Fruit fly (Drosophila melanogaster): ENCODE results near the gene Ppm1.

Ppm1 gene

DNA sequence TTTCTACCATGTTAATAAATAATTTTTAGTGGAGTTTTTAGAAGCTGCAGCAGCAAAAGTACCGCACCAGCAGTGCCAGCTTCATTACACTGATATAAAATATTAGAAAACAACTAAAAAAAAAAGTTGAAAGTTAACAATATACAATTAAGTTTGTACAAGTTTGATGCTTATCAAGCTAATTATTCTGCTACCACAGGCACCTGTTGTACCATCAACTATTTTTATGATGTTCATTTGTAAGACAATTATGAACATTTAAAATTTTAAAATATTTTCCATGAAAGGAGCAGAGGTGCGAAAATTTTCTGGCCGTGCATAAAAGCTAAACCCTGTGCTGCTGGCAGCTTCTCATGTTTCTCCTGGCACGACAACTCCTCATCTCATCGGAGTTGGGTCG, 27.2 kb downstream of the Ppm1 start (continued):
- TF ChIP-seq CG6276 (GFP tag; optimal IDR thresholded peaks at IDR 0.05) (peak; percentile 78), CG16779 (tag; optimal IDR thresholded peaks at IDR 0.05) (peak; percentile 44), dac (GFP tag; optimal IDR thresholded peaks at IDR 0.05) (peak; percentile 70), pdm3 (GFP tag; optimal IDR thresholded peaks at IDR 0.05) (peak; percentile 80), CG6163 (GFP tag; IDR thresholded peaks at IDR 0.05) (peak; percentile 76; the same call in 2 of the 3 replicates), vri (GFP tag; optimal IDR thresholded peaks at IDR 0.05) (peak; percentile 88), CG6854 (GFP tag; optimal IDR thresholded peaks at IDR 0.05) (peak; percentile 82), cyc (GFP tag; optimal IDR thresholded peaks at IDR 0.05) (peak; percentile 88), svp (GFP tag) (peak; percentile 95), OdsH (GFP tag; optimal IDR thresholded peaks at IDR 0.05) (peak; percentile 83), CG8632 (GFP tag; optimal IDR thresholded peaks at IDR 0.05) (peak; percentile 45), CG34406 (GFP tag; optimal IDR thresholded peaks at IDR 0.05) (peak; percentile 66), eg (GFP tag; IDR thresholded peaks at IDR 0.05) (peak; percentile 55), CG3032 (tag; optimal IDR thresholded peaks at IDR 0.05) (peak; percentile 57), Eip75B (GFP tag; optimal IDR thresholded peaks at IDR 0.05) (peak; percentile 80), Ets21C (GFP tag; optimal IDR thresholded peaks at IDR 0.05) (peak; percentile 81), CG4318 (GFP tag; optimal IDR thresholded peaks at IDR 0.05) (peak; percentile 77), CG10631 (GFP tag; optimal IDR thresholded peaks at IDR 0.05) (peak; percentile 77), CG6792 (GFP tag; optimal IDR thresholded peaks at IDR 0.05) (peak; percentile 70), fkh (GFP tag; optimal IDR thresholded peaks at IDR 0.05) (no peak), CG3919 (GFP tag; optimal IDR thresholded peaks at IDR 0.05) (peak; percentile 83), ss (GFP tag; optimal IDR thresholded peaks at IDR 0.05) (peak; percentile 48 to 70), Gug (GFP tag; IDR thresholded peaks at IDR 0.05) (peak; percentile 47; the same call in 1 of the 2 replicates), CG11762 (GFP tag; optimal IDR thresholded peaks at IDR 0.05; ENCODE audit: insufficient read depth) (peak; percentile 52), CG9139 (GFP tag; optimal IDR thresholded peaks at IDR 0.05) (no peak), CG10669 (GFP tag; optimal IDR thresholded peaks at IDR 0.05) (peak; percentile 64), fd85E (GFP tag; optimal IDR thresholded peaks at IDR 0.05) (peak; percentile 56), net (GFP tag; optimal IDR thresholded peaks at IDR 0.05) (peak; percentile 73)

DNA sequence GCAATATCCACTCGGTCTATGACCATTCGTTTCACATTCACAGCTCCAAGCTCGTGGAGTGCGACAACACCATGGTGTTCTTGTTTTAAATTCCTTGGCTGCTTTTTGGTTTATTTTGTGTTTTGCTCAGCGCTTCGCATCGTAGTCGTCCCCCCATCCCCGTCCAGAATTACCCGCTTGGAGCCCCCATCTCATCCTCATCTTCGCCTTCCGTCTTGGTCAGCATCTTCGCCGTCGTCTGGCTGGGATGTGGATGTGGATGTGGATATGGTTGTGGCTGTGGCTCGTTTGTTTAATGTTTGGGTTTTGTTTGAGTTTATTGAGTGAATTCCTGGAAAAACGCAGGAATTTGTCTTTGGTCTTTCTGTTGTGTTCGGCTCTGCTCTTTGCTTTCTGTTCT, 28.0 kb downstream of the Ppm1 start:
- TF ChIP-seq CG6808 (GFP tag; optimal IDR thresholded peaks at IDR 0.05) (peak; percentile 2), ss (GFP tag; optimal IDR thresholded peaks at IDR 0.05) (peak in 1 of 2 experiments; percentile 17), CG6276 (GFP tag; optimal IDR thresholded peaks at IDR 0.05) (peak; percentile 9), CG3919 (GFP tag; optimal IDR thresholded peaks at IDR 0.05) (peak; percentile 8), eg (GFP tag; IDR thresholded peaks at IDR 0.05) (peak; percentile 7; the same call in 1 of the 3 replicates), CG16779 (tag; optimal IDR thresholded peaks at IDR 0.05) (no peak), pdm3 (GFP tag; optimal IDR thresholded peaks at IDR 0.05) (no peak)

- no peak for TF ChIP-seq CG8632 (GFP tag; optimal IDR thresholded peaks at IDR 0.05)
- TF ChIP-seq Ets96B (tag; optimal IDR thresholded peaks at IDR 0.05): no peak
- no peak for TF ChIP-seq achi (GFP tag; optimal IDR thresholded peaks at IDR 0.05)
- no peak for TF ChIP-seq Hr39 (GFP tag; optimal IDR thresholded peaks at IDR 0.05)
- TF ChIP-seq CG32006 (GFP tag; optimal IDR thresholded peaks at IDR 0.05): no peak
- TF ChIP-seq CG3032 (tag; optimal IDR thresholded peaks at IDR 0.05): no peak
- TF ChIP-seq esn (GFP tag; optimal IDR thresholded peaks at IDR 0.05): no peak
- TF ChIP-seq Ets21C (GFP tag; optimal IDR thresholded peaks at IDR 0.05): no peak
- no peak for TF ChIP-seq Sox14 (GFP tag; optimal IDR thresholded peaks at IDR 0.05)
- no peak for TF ChIP-seq CG10631 (GFP tag; optimal IDR thresholded peaks at IDR 0.05)
- TF ChIP-seq CG6792 (GFP tag; optimal IDR thresholded peaks at IDR 0.05): no peak
- TF ChIP-seq CG6276 (GFP tag; optimal IDR thresholded peaks at IDR 0.05): no peak
- no peak for TF ChIP-seq Eip78C (GFP tag)
- TF ChIP-seq CG10669 (GFP tag; optimal IDR thresholded peaks at IDR 0.05): no peak
- no peak for TF ChIP-seq CG6163 (GFP tag; IDR thresholded peaks at IDR 0.05)
- TF ChIP-seq fd85E (GFP tag; optimal IDR thresholded peaks at IDR 0.05): no peak
- no peak for TF ChIP-seq lz (GFP tag; optimal IDR thresholded peaks at IDR 0.05)
- no peak for TF ChIP-seq Met (GFP tag; optimal IDR thresholded peaks at IDR 0.05)
These were observed 29.6 kb downstream of the Ppm1 start for dm6 chr3L:610765-611164.
